Worm (Caenorhabditis elegans): ENCODE data around the gene K10B2.4.

- TF ChIP-seq tab-1 (GFP tag; IDR thresholded peaks at IDR 0.05) = no peak
- TF ChIP-seq ztf-29 (GFP tag; IDR thresholded peaks at IDR 0.05) = no peak
Observed at ce11 chrII:6371003-6371402, 10.2 kb upstream of the K10B2.4 start, which contains the start of gene lin-23.

Data from whole organism, midembryonic.